Fruit fly (Drosophila melanogaster) whole organism, embryonic: Measurements from ENCODE around the gene Pvr.

Experiments used
- Antp ChIP-seq: fragments of 200-800 bp; sonication (Bioruptor generic); optimal IDR thresholded peaks from 3 replicates; lab custom pipeline; 2016; ENCODE audit warnings: missing biosample characterization, missing genetic modification characterization
- BEAF-32 ChIP-seq: fragments of 200-800 bp; sonication (Bioruptor generic); optimal IDR thresholded peaks from 3 replicates; lab custom pipeline; 2017; ENCODE audit warnings: missing biosample characterization, missing genetic modification characterization, mild to moderate bottlenecking, moderate library complexity, missing genetic modification reagents
- CG13123 ChIP-seq: fragments of 200-800 bp; sonication (Bioruptor generic); optimal IDR thresholded peaks from 2 replicates; lab custom pipeline; 2016; ENCODE audit warnings: missing biosample characterization, missing genetic modification characterization
- CG14965 ChIP-seq: fragments of 200-800 bp; sonication (Bioruptor generic); optimal IDR thresholded peaks from 2 replicates; lab custom pipeline; 2016; ENCODE audit warnings: missing biosample characterization, missing genetic modification characterization, borderline replicate concordance
- CG17328 ChIP-seq: fragments of 200-800 bp; sonication (Bioruptor generic); IDR thresholded peaks from 2 replicates; pipeline ENCODE4 v1.3.6; 2022; ENCODE audit warnings: missing biosample characterization, missing genetic modification characterization
- CG17829 ChIP-seq: fragments of 200-800 bp; optimal IDR thresholded peaks from 2 replicates; lab custom pipeline; 2019; ENCODE audit warnings: missing biosample characterization, mild to moderate bottlenecking, missing genetic modification characterization, moderate library complexity
- CG18476 ChIP-seq: fragments of 200-800 bp; sonication (Bioruptor generic); optimal IDR thresholded peaks from 2 replicates; lab custom pipeline; 2016; ENCODE audit warnings: missing biosample characterization, mild to moderate bottlenecking, missing genetic modification characterization
- CG2129 ChIP-seq: fragments of 200-800 bp; sonication (Bioruptor generic); IDR thresholded peaks from 2 replicates; pipeline ENCODE4 v1.3.6; 2022; ENCODE audit warnings: missing biosample characterization, missing genetic modification characterization; ENCODE audit not compliant: partially characterized antibody
- CG2202 ChIP-seq: fragments of 200-800 bp; sonication (Bioruptor generic); optimal IDR thresholded peaks from 2 replicates; lab custom pipeline; 2018; ENCODE audit warnings: missing biosample characterization, mild to moderate bottlenecking, missing genetic modification characterization
- CG34376 ChIP-seq: fragments of 200-800 bp; sonication (Bioruptor generic); optimal IDR thresholded peaks from 2 replicates; lab custom pipeline; 2018; ENCODE audit warnings: missing biosample characterization, mild to moderate bottlenecking, missing genetic modification characterization
- CG34422 ChIP-seq: fragments of 200-800 bp; sonication (Bioruptor generic); IDR thresholded peaks from 3 replicates; pipeline ENCODE4 v1.3.6; 2022; ENCODE audit warnings: missing biosample characterization, missing genetic modification characterization
- CG42726 ChIP-seq: fragments of 200-800 bp; sonication (Bioruptor generic); IDR thresholded peaks from 2 replicates; pipeline ENCODE4 v1.3.6; 2022; ENCODE audit warnings: missing biosample characterization, missing genetic modification characterization; ENCODE audit not compliant: partially characterized antibody
- CG5180 ChIP-seq: fragments of 200-800 bp; sonication (Bioruptor generic); optimal IDR thresholded peaks from 3 replicates; lab custom pipeline; 2017; ENCODE audit warnings: missing biosample characterization, missing genetic modification characterization, mild to moderate bottlenecking, moderate library complexity, missing genetic modification reagents
- CG7963 ChIP-seq: fragments of 200-800 bp; sonication (Bioruptor generic); IDR thresholded peaks from 3 replicates; pipeline ENCODE4 v1.3.6; 2022; ENCODE audit warnings: missing biosample characterization, missing genetic modification characterization; ENCODE audit not compliant: partially characterized antibody
- CG8290 ChIP-seq, 3 experiments: fragments of 200-800 bp; sonication (Bioruptor generic); optimal IDR thresholded peaks; 2 replicates each; lab custom pipeline; 2016 to 2019; ENCODE audit warnings: missing biosample characterization in 3 of 3, missing genetic modification characterization in 3 of 3, mild to moderate bottlenecking in 2 of 3, moderate library complexity in 1 of 3
- CG8359 ChIP-seq: fragments of 200-800 bp; sonication (Bioruptor generic); optimal IDR thresholded peaks from 2 replicates; lab custom pipeline; 2017; ENCODE audit warnings: missing biosample characterization, mild to moderate bottlenecking, missing genetic modification characterization, borderline replicate concordance
- CG8765 ChIP-seq: fragments of 200-800 bp; sonication (Bioruptor generic); IDR thresholded peaks from 2 replicates; pipeline ENCODE4 v1.3.6; 2022; ENCODE audit warnings: missing biosample characterization, missing genetic modification characterization
- CG8924 ChIP-seq: fragments of 200-800 bp; optimal IDR thresholded peaks from 3 replicates; lab custom pipeline; 2019; ENCODE audit warnings: missing biosample characterization, mild to moderate bottlenecking, missing genetic modification characterization, moderate library complexity
- CTCF ChIP-seq: fragments of 200-800 bp; sonication (Bioruptor generic); optimal IDR thresholded peaks from 2 replicates; lab custom pipeline; 2017; ENCODE audit warnings: missing biosample characterization, mild to moderate bottlenecking, missing genetic modification characterization, moderate library complexity
- CoRest ChIP-seq: fragments of 200-800 bp; sonication (Bioruptor generic); optimal IDR thresholded peaks from 3 replicates; lab custom pipeline; 2018; ENCODE audit warnings: missing biosample characterization, mild to moderate bottlenecking, missing genetic modification characterization, moderate library complexity
- Dip3 ChIP-seq: fragments of 200-800 bp; sonication (Bioruptor generic); optimal IDR thresholded peaks from 3 replicates; lab custom pipeline; 2016; ENCODE audit warnings: missing biosample characterization, missing genetic modification characterization
- Dll ChIP-seq: fragments of 200-800 bp; sonication (Bioruptor generic); IDR thresholded peaks from 4 replicates; pipeline ENCODE4 v1.3.6; 2022; ENCODE audit warnings: missing biosample characterization, missing genetic modification characterization; ENCODE audit not compliant: partially characterized antibody
- Dp ChIP-seq: fragments of 200-800 bp; sonication (Bioruptor generic); optimal IDR thresholded peaks from 2 replicates; lab custom pipeline; 2018; ENCODE audit warnings: missing biosample characterization, mild to moderate bottlenecking, missing genetic modification characterization, moderate library complexity
- ERR ChIP-seq: fragments of 200-800 bp; sonication (Bioruptor generic); optimal IDR thresholded peaks from 2 replicates; lab custom pipeline; 2016; ENCODE audit warnings: missing biosample characterization, missing genetic modification characterization
- Gug ChIP-seq: fragments of 200-800 bp; sonication (Bioruptor generic); IDR thresholded peaks from 4 replicates; pipeline ENCODE4 v1.3.6; 2022; ENCODE audit warnings: missing biosample characterization, missing genetic modification characterization
- Hmr ChIP-seq: fragments of 200-800 bp; sonication (Bioruptor generic); optimal IDR thresholded peaks from 3 replicates; lab custom pipeline; 2017; ENCODE audit warnings: mild to moderate bottlenecking, missing biosample characterization, missing genetic modification reagents, missing genetic modification characterization
- Lhr ChIP-seq: fragments of 200-800 bp; sonication (Bioruptor generic); optimal IDR thresholded peaks from 3 replicates; lab custom pipeline; 2017; ENCODE audit warnings: mild to moderate bottlenecking, missing biosample characterization, missing genetic modification reagents, missing genetic modification characterization
- MBD-R2 ChIP-seq: fragments of 200-800 bp; sonication (Bioruptor generic); IDR thresholded peaks from 2 replicates; pipeline ENCODE4 v1.3.6; 2022; ENCODE audit warnings: missing biosample characterization, missing genetic modification characterization
- MTF-1 ChIP-seq: fragments of 200-800 bp; sonication (Bioruptor generic); optimal IDR thresholded peaks from 2 replicates; lab custom pipeline; 2018; ENCODE audit warnings: missing biosample characterization, mild to moderate bottlenecking, missing genetic modification characterization, borderline replicate concordance
- Max ChIP-seq: fragments of 200-800 bp; sonication (Bioruptor generic); optimal IDR thresholded peaks from 2 replicates; lab custom pipeline; 2016; ENCODE audit warnings: missing biosample characterization, mild to moderate bottlenecking, missing genetic modification characterization
- Sry-δ ChIP-seq: fragments of 200-800 bp; sonication (Bioruptor generic); optimal IDR thresholded peaks from 2 replicates; lab custom pipeline; 2016; ENCODE audit warnings: missing biosample characterization, missing genetic modification characterization
- Tbp ChIP-seq: fragments of >200 bp; optimal IDR thresholded peaks from 2 replicates; lab custom pipeline; 2018; ENCODE audit warnings: missing biosample characterization, missing genetic modification characterization
- Xbp1 ChIP-seq: fragments of 200-800 bp; sonication (Bioruptor generic); optimal IDR thresholded peaks from 3 replicates; lab custom pipeline; 2016; ENCODE audit warnings: missing biosample characterization, mild to moderate bottlenecking, missing genetic modification characterization
- ab ChIP-seq: fragments of 200-800 bp; sonication (Bioruptor generic); optimal IDR thresholded peaks from 2 replicates; lab custom pipeline; 2016; ENCODE audit warnings: missing biosample characterization, missing genetic modification characterization
- amos ChIP-seq: fragments of 200-800 bp; sonication (Bioruptor generic); IDR thresholded peaks from 2 replicates; pipeline ENCODE4 v1.3.6; 2022; ENCODE audit warnings: missing biosample characterization, missing genetic modification characterization; ENCODE audit not compliant: partially characterized antibody
- ato ChIP-seq: fragments of 200-800 bp; sonication (Bioruptor generic); IDR thresholded peaks from 2 replicates; pipeline ENCODE4 v1.3.6; 2022; ENCODE audit warnings: missing biosample characterization, missing genetic modification characterization; ENCODE audit not compliant: partially characterized antibody
- danr ChIP-seq: fragments of 200-800 bp; sonication (Bioruptor generic); IDR thresholded peaks from 2 replicates; pipeline ENCODE4 v1.3.6; 2022; ENCODE audit warnings: missing biosample characterization, missing genetic modification characterization
- grn ChIP-seq: fragments of 200-800 bp; sonication (Bioruptor generic); optimal IDR thresholded peaks from 3 replicates; lab custom pipeline; 2017; ENCODE audit warnings: missing biosample characterization, missing genetic modification characterization
- inv ChIP-seq: fragments of 200-800 bp; sonication (Bioruptor generic); IDR thresholded peaks from 2 replicates; pipeline ENCODE4 v1.3.6; 2022; ENCODE audit warnings: missing biosample characterization, missing genetic modification characterization; ENCODE audit not compliant: partially characterized antibody
- jing ChIP-seq: fragments of 200-800 bp; sonication (Bioruptor generic); optimal IDR thresholded peaks from 2 replicates; lab custom pipeline; 2018; ENCODE audit warnings: missing biosample characterization, mild to moderate bottlenecking, missing genetic modification characterization
- mld ChIP-seq: fragments of 200-800 bp; sonication (Bioruptor generic); IDR thresholded peaks from 3 replicates; pipeline ENCODE4 v1.3.6; 2022; ENCODE audit warnings: missing biosample characterization, missing genetic modification characterization; ENCODE audit not compliant: partially characterized antibody
- pzg ChIP-seq: fragments of 200-800 bp; sonication (Bioruptor generic); optimal IDR thresholded peaks from 3 replicates; lab custom pipeline; 2018; ENCODE audit warnings: missing biosample characterization, mild to moderate bottlenecking, missing genetic modification characterization, moderate library complexity
- so ChIP-seq: fragments of 200-800 bp; sonication (Bioruptor generic); IDR thresholded peaks from 3 replicates; pipeline ENCODE4 v1.3.6; 2022; ENCODE audit warnings: missing biosample characterization, missing genetic modification characterization
- stc ChIP-seq: fragments of 200-800 bp; sonication (Bioruptor generic); IDR thresholded peaks from 2 replicates; pipeline ENCODE4 v1.3.6; 2022; ENCODE audit warnings: missing biosample characterization, missing genetic modification characterization
- trem ChIP-seq: fragments of 200-800 bp; optimal IDR thresholded peaks from 3 replicates; lab custom pipeline; 2019; ENCODE audit warnings: missing biosample characterization, mild to moderate bottlenecking, missing genetic modification characterization, moderate library complexity
- tup ChIP-seq: fragments of 200-800 bp; sonication (Bioruptor generic); optimal IDR thresholded peaks from 2 replicates; lab custom pipeline; 2016; ENCODE audit warnings: missing biosample characterization, mild to moderate bottlenecking, missing genetic modification characterization, moderate library complexity
- twi ChIP-seq: fragments of 200-800 bp; optimal IDR thresholded peaks from 2 replicates; lab custom pipeline; 2019; ENCODE audit warnings: missing biosample characterization, mild to moderate bottlenecking, missing genetic modification characterization, moderate library complexity
- tx ChIP-seq: fragments of 200-800 bp; sonication (Bioruptor generic); optimal IDR thresholded peaks from 2 replicates; lab custom pipeline; 2016; ENCODE audit warnings: missing biosample characterization, missing genetic modification characterization
- yki ChIP-seq: fragments of >200 bp; optimal IDR thresholded peaks from 3 replicates; lab custom pipeline; 2018

The Pvr gene

dm6 chr2L:8239712-8240245, at the start of gene Pvr (continued):
- TF ChIP-seq CG13123 (GFP tag; lab: Kevin White, UChicago) (no peak), MTF-1 (GFP tag; lab: Kevin White, UChicago) (peak; percentile 28), CG7963 (GFP tag; lab: Robert Waterston, UW) (peak; percentile 94), Max (GFP tag; lab: Kevin White, UChicago) (peak; percentile 4), CG8290 (GFP tag; optimal IDR thresholded peaks at IDR 0.05; lab: Kevin White, UChicago) (peak; percentile 21), CG8290 (tag; optimal IDR thresholded peaks at IDR 0.05; lab: Kevin White, UChicago) (no peak), CG17829 (peak; percentile 28), ERR (GFP tag; lab: Kevin White, UChicago) (no peak), jing (no peak), CTCF (GFP tag; lab: Kevin White, UChicago) (peak; percentile 60), CG34376 (GFP tag; lab: Kevin White, UChicago) (peak; percentile 2), CG8765 (GFP tag; lab: Robert Waterston, UW) (no peak), mld (GFP tag; lab: Robert Waterston, UW) (peak; percentile 82), ato (GFP tag; lab: Robert Waterston, UW) (peak; percentile 91), Hmr (GFP tag; lab: Kevin White, UChicago) (peak; percentile 64), CG8924 (tag; lab: Kevin White, UChicago) (peak; percentile 3), Dll (GFP tag; lab: Robert Waterston, UW) (peak; percentile 97), CG8359 (no peak), Antp (GFP tag; lab: Kevin White, UChicago) (no peak), Dp (GFP tag; lab: Kevin White, UChicago) (peak; percentile 66), trem (tag; lab: Kevin White, UChicago) (peak; percentile 67), MBD-R2 (peak; percentile 34; the same call in 1 of the 2 replicates), pzg (GFP tag; lab: Kevin White, UChicago) (peak; percentile 70), ab (GFP tag; lab: Kevin White, UChicago) (no peak), Dip3 (GFP tag; lab: Kevin White, UChicago) (no peak), tx (GFP tag; lab: Kevin White, UChicago) (no peak), yki (lab: Kevin White, UChicago) (no peak), CG2202 (no peak), CG2129 (peak; percentile 75), CG18476 (peak; percentile 36), amos (GFP tag; lab: Robert Waterston, UW) (peak; percentile 94; the same call in 1 of the 2 replicates), so (peak; percentile 68; the same call in 1 of the 3 replicates), CG42726 (GFP tag; lab: Robert Waterston, UW) (peak; percentile 90), stc (peak; percentile 15; the same call in 1 of the 2 replicates), twi (tag; lab: Kevin White, UChicago) (no peak), grn (GFP tag; lab: Kevin White, UChicago) (peak; percentile 11), CG14965 (GFP tag; lab: Kevin White, UChicago) (no peak), inv (peak; percentile 94), CG34422 (GFP tag; lab: Robert Waterston, UW) (peak; percentile 11; the same call in 1 of the 3 replicates), tup (GFP tag; lab: Kevin White, UChicago) (no peak), danr (GFP tag; lab: Robert Waterston, UW) (no peak), CG5180 (GFP tag; lab: Kevin White, UChicago) (no peak), Xbp1 (GFP tag; lab: Kevin White, UChicago) (peak; percentile 23), Tbp (no peak), CG17328 (GFP tag; lab: Robert Waterston, UW) (no peak), Lhr (GFP tag; lab: Kevin White, UChicago) (peak; percentile 74), CoRest (tag; lab: Kevin White, UChicago) (peak; percentile 29), Gug (GFP tag; lab: Robert Waterston, UW) (no peak; the same call in 3 of the 4 replicates), Sry-δ (GFP tag; lab: Kevin White, UChicago) (peak; percentile 93), BEAF-32 (peak; percentile 95)
